Fruit fly (Drosophila melanogaster) whole organism, prepupa: ENCODE results near the gene CG5245.

ENCODE experiments used
- CG10631 ChIP-seq: fragments of 200-800 bp; sonication (Bioruptor generic); optimal IDR thresholded peaks from 2 replicates; lab custom pipeline; 2016; ENCODE audit warnings: missing biosample characterization, missing genetic modification characterization
- CG10669 ChIP-seq: fragments of 200-800 bp; sonication (Bioruptor generic); optimal IDR thresholded peaks from 3 replicates; lab custom pipeline; 2018; ENCODE audit warnings: missing biosample characterization, mild to moderate bottlenecking, missing genetic modification characterization, moderate library complexity
- CG11294 ChIP-seq: fragments of 200-800 bp; sonication (Bioruptor generic); IDR thresholded peaks from 2 replicates; pipeline ENCODE4 v1.3.6; 2022; ENCODE audit warnings: missing biosample characterization, missing genetic modification characterization
- CG11762 ChIP-seq: fragments of 200-800 bp; sonication (Bioruptor generic); optimal IDR thresholded peaks from 3 replicates; lab custom pipeline; 2016; ENCODE audit warnings: missing biosample characterization, missing genetic modification characterization; ENCODE audit not compliant: insufficient read depth
- CG15336 ChIP-seq: fragments of 200-800 bp; sonication (Bioruptor generic); IDR thresholded peaks from 2 replicates; pipeline ENCODE4 v1.3.6; 2022; ENCODE audit warnings: missing biosample characterization, missing genetic modification characterization
- CG1621 ChIP-seq: fragments of 200-800 bp; sonication (Bioruptor generic); optimal IDR thresholded peaks from 3 replicates; lab custom pipeline; 2018; ENCODE audit warnings: missing biosample characterization, mild to moderate bottlenecking, missing genetic modification characterization
- CG3032 ChIP-seq: fragments of 200-800 bp; optimal IDR thresholded peaks from 2 replicates; lab custom pipeline; 2019; ENCODE audit warnings: missing biosample characterization, mild to moderate bottlenecking, missing genetic modification characterization, moderate library complexity
- CG32006 ChIP-seq: fragments of 200-800 bp; sonication (Bioruptor generic); optimal IDR thresholded peaks from 3 replicates; lab custom pipeline; 2017; ENCODE audit warnings: missing biosample characterization, mild to moderate bottlenecking, missing genetic modification characterization
- CG34406 ChIP-seq: fragments of 200-800 bp; sonication (Bioruptor generic); optimal IDR thresholded peaks from 3 replicates; lab custom pipeline; 2016; ENCODE audit warnings: missing biosample characterization, missing genetic modification characterization
- CG3919 ChIP-seq: fragments of 200-800 bp; sonication (Bioruptor generic); optimal IDR thresholded peaks from 3 replicates; lab custom pipeline; 2016; ENCODE audit warnings: missing biosample characterization, missing genetic modification characterization
- CG4318 ChIP-seq: fragments of 200-800 bp; sonication (Bioruptor generic); optimal IDR thresholded peaks from 3 replicates; lab custom pipeline; 2017; ENCODE audit warnings: missing biosample characterization, mild to moderate bottlenecking, missing genetic modification characterization
- CG6163 ChIP-seq: fragments of 200-800 bp; sonication (Bioruptor generic); IDR thresholded peaks from 3 replicates; pipeline ENCODE4 v1.3.6; 2022; ENCODE audit warnings: missing biosample characterization, missing genetic modification characterization
- CG6792 ChIP-seq: fragments of 200-800 bp; sonication (Bioruptor generic); optimal IDR thresholded peaks from 3 replicates; lab custom pipeline; 2016; ENCODE audit warnings: missing biosample characterization, missing genetic modification characterization
- CG6808 ChIP-seq: fragments of 200-800 bp; sonication (Bioruptor generic); optimal IDR thresholded peaks from 3 replicates; lab custom pipeline; 2017; ENCODE audit warnings: missing biosample characterization, missing genetic modification characterization, mild to moderate bottlenecking, moderate library complexity, missing genetic modification reagents
- CG6854 ChIP-seq: fragments of 200-800 bp; sonication (Bioruptor generic); optimal IDR thresholded peaks from 2 replicates; lab custom pipeline; 2017; ENCODE audit warnings: missing biosample characterization, mild to moderate bottlenecking, missing genetic modification characterization
- CG7368 ChIP-seq: fragments of 200-800 bp; sonication (Bioruptor generic); optimal IDR thresholded peaks from 3 replicates; lab custom pipeline; 2016; ENCODE audit warnings: missing biosample characterization, missing genetic modification characterization
- CG8119 ChIP-seq: fragments of 200-800 bp; sonication (Bioruptor generic); IDR thresholded peaks from 3 replicates; pipeline ENCODE4 v1.3.6; 2022; ENCODE audit warnings: missing biosample characterization, missing genetic modification characterization
- CG8319 ChIP-seq: fragments of 200-800 bp; sonication (Bioruptor generic); optimal IDR thresholded peaks from 3 replicates; lab custom pipeline; 2016; ENCODE audit warnings: missing biosample characterization, missing genetic modification characterization
- CG9139 ChIP-seq: fragments of 200-800 bp; sonication (Bioruptor generic); optimal IDR thresholded peaks from 3 replicates; lab custom pipeline; 2017; ENCODE audit warnings: missing biosample characterization, mild to moderate bottlenecking, missing genetic modification characterization
- Eip75B ChIP-seq: fragments of 200-800 bp; sonication (Bioruptor generic); optimal IDR thresholded peaks from 3 replicates; lab custom pipeline; 2016; ENCODE audit warnings: missing biosample characterization, missing genetic modification characterization
- Eip78C ChIP-seq: fragments of 200-800 bp; sonication (Bioruptor generic); peaks from one replicate; lab custom pipeline; 2016; ENCODE audit warnings: missing biosample characterization, missing genetic modification characterization
- Ets21C ChIP-seq: fragments of 200-800 bp; sonication (Bioruptor generic); optimal IDR thresholded peaks from 3 replicates; lab custom pipeline; 2016; ENCODE audit warnings: missing biosample characterization, missing genetic modification characterization
- Ets96B ChIP-seq: fragments of 200-800 bp; optimal IDR thresholded peaks from 2 replicates; lab custom pipeline; 2019; ENCODE audit warnings: missing biosample characterization, mild to moderate bottlenecking, missing genetic modification characterization, moderate library complexity
- Hr4 ChIP-seq: fragments of 200-800 bp; sonication (Bioruptor generic); optimal IDR thresholded peaks from 3 replicates; lab custom pipeline; 2016; ENCODE audit warnings: missing biosample characterization, missing genetic modification characterization
- Lpt ChIP-seq: fragments of 200-800 bp; sonication (Bioruptor generic); optimal IDR thresholded peaks from 3 replicates; lab custom pipeline; 2016; ENCODE audit warnings: missing biosample characterization, missing genetic modification characterization
- Met ChIP-seq: fragments of 200-800 bp; sonication (Bioruptor generic); optimal IDR thresholded peaks from 3 replicates; lab custom pipeline; 2016; ENCODE audit warnings: missing biosample characterization, missing genetic modification characterization
- OdsH ChIP-seq: fragments of 200-800 bp; sonication (Bioruptor generic); optimal IDR thresholded peaks from 3 replicates; lab custom pipeline; 2016; ENCODE audit warnings: missing biosample characterization, missing genetic modification characterization
- Smox ChIP-seq: fragments of 200-800 bp; sonication (Bioruptor generic); optimal IDR thresholded peaks from 3 replicates; lab custom pipeline; 2016; ENCODE audit warnings: missing biosample characterization, missing genetic modification characterization
- Sox102F ChIP-seq: fragments of 200-800 bp; sonication (Bioruptor generic); optimal IDR thresholded peaks from 2 replicates; lab custom pipeline; 2016; ENCODE audit warnings: missing biosample characterization, mild to moderate bottlenecking, missing genetic modification characterization
- Sox14 ChIP-seq: fragments of 200-800 bp; sonication (Bioruptor generic); optimal IDR thresholded peaks from 3 replicates; lab custom pipeline; 2016; ENCODE audit warnings: missing biosample characterization, missing genetic modification characterization
- Sox15 ChIP-seq: fragments of 200-800 bp; sonication (Bioruptor generic); optimal IDR thresholded peaks from 3 replicates; lab custom pipeline; 2016; ENCODE audit warnings: missing biosample characterization, missing genetic modification characterization
- acj6 ChIP-seq: fragments of 200-800 bp; sonication (Bioruptor generic); optimal IDR thresholded peaks from 3 replicates; lab custom pipeline; 2016; ENCODE audit warnings: missing biosample characterization, missing genetic modification characterization
- cyc ChIP-seq: fragments of 200-800 bp; sonication (Bioruptor generic); optimal IDR thresholded peaks from 3 replicates; lab custom pipeline; 2016; ENCODE audit warnings: missing biosample characterization, missing genetic modification characterization
- dsx ChIP-seq: fragments of 200-800 bp; optimal IDR thresholded peaks from 3 replicates; lab custom pipeline; 2019; ENCODE audit warnings: missing biosample characterization, mild to moderate bottlenecking, missing genetic modification characterization, moderate library complexity; ENCODE audit not compliant: poor library complexity, severe bottlenecking
- eg ChIP-seq: fragments of 200-800 bp; sonication (Bioruptor generic); IDR thresholded peaks from 3 replicates; pipeline ENCODE4 v1.3.6; 2022; ENCODE audit warnings: missing biosample characterization, missing genetic modification characterization
- fd85E ChIP-seq: fragments of 200-800 bp; sonication (Bioruptor generic); optimal IDR thresholded peaks from 3 replicates; lab custom pipeline; 2016; ENCODE audit warnings: missing biosample characterization, missing genetic modification characterization
- fkh ChIP-seq: fragments of 200-800 bp; sonication (Bioruptor generic); optimal IDR thresholded peaks from 3 replicates; lab custom pipeline; 2017; ENCODE audit warnings: missing biosample characterization, mild to moderate bottlenecking, missing genetic modification characterization, moderate library complexity
- lz ChIP-seq: fragments of 200-800 bp; sonication (Bioruptor generic); optimal IDR thresholded peaks from 3 replicates; lab custom pipeline; 2016; ENCODE audit warnings: missing biosample characterization, missing genetic modification characterization
- net ChIP-seq: fragments of 200-800 bp; sonication (Bioruptor generic); optimal IDR thresholded peaks from 3 replicates; lab custom pipeline; 2016; ENCODE audit warnings: missing biosample characterization, missing genetic modification characterization
- pdm3 ChIP-seq: fragments of 200-800 bp; sonication (Bioruptor generic); optimal IDR thresholded peaks from 3 replicates; lab custom pipeline; 2016; ENCODE audit warnings: missing biosample characterization, missing genetic modification characterization
- salr ChIP-seq, 2 experiments: fragments of 200-800 bp; sonication (Bioruptor generic); optimal IDR thresholded peaks; 3 replicates each; lab custom pipeline; 2016 to 2018; ENCODE audit warnings: missing biosample characterization in 2 of 2, missing genetic modification characterization in 2 of 2, mild to moderate bottlenecking in 1 of 2
- ss ChIP-seq, 2 experiments: fragments of 200-800 bp; sonication (Bioruptor generic); optimal IDR thresholded peaks; 2 replicates in 1 of 2; 3 replicates in 1 of 2; lab custom pipeline; 2017 to 2018; ENCODE audit warnings: mild to moderate bottlenecking in 2 of 2, missing biosample characterization in 2 of 2, missing genetic modification characterization in 2 of 2, moderate library complexity in 1 of 2
- svp ChIP-seq: fragments of 200-800 bp; sonication (Bioruptor generic); peaks from one replicate; lab custom pipeline; 2016; ENCODE audit warnings: missing biosample characterization, missing genetic modification characterization
- topi ChIP-seq: fragments of 200-800 bp; sonication (Bioruptor generic); optimal IDR thresholded peaks from 3 replicates; lab custom pipeline; 2016; ENCODE audit warnings: missing biosample characterization, missing genetic modification characterization
- vri ChIP-seq: fragments of 200-800 bp; sonication (Bioruptor generic); optimal IDR thresholded peaks from 3 replicates; lab custom pipeline; 2016; ENCODE audit warnings: missing biosample characterization, mild to moderate bottlenecking, missing genetic modification characterization

CG5245 gene

dm6 chr3R:12445468-12445867, 16.1 kb downstream of the CG5245 start:
- TF ChIP-seq svp (GFP tag; lab: Kevin White, UChicago), result peak; percentile 95
- no peak for TF ChIP-seq CG8319 (GFP tag; lab: Kevin White, UChicago)
- TF ChIP-seq, all 60 proteins: peak for 1

dm6 chr3R:12447353-12447752, 18.0 kb downstream of the CG5245 start, which contains the start of gene vrs:
TSS of gene vrs (plus strand) at chr3R:12447653.
- TF ChIP-seq net (no peak), CG4318 (GFP tag; lab: Kevin White, UChicago) (no peak), lz (no peak), CG11762 (no peak), Ets21C (GFP tag; lab: Kevin White, UChicago) (no peak), cyc (no peak), topi (GFP tag; lab: Kevin White, UChicago) (no peak), CG8119 (GFP tag; lab: Robert Waterston, UW) (no peak), CG3032 (no peak), CG11294 (no peak), eg (no peak), OdsH (no peak), Smox (GFP tag; lab: Kevin White, UChicago) (no peak), CG8319 (GFP tag; lab: Kevin White, UChicago) (no peak), Sox102F (no peak), vri (GFP tag; lab: Kevin White, UChicago) (no peak)
- TF ChIP-seq, all 60 proteins: peak for 0

dm6 chr3R:12448344-12448743, 19.0 kb downstream of the CG5245 start:
- TF ChIP-seq CG6163 (no peak), CG6808 (no peak), CG3919 (no peak), OdsH (no peak), CG4318 (GFP tag; lab: Kevin White, UChicago) (no peak), Met (GFP tag; lab: Kevin White, UChicago) (no peak), Lpt (GFP tag; lab: Kevin White, UChicago) (no peak)

- peak; percentile 100 for TF ChIP-seq CG7368 (GFP tag; lab: Kevin White, UChicago)
- peak; percentile 100 for TF ChIP-seq CG6792 (GFP tag; lab: Kevin White, UChicago)
- TF ChIP-seq CG32006 (GFP tag; lab: Kevin White, UChicago), result peak; percentile 100
- peak; percentile 100 for TF ChIP-seq CG15336 (GFP tag; lab: Robert Waterston, UW)
- TF ChIP-seq Hr4 (GFP tag; lab: Kevin White, UChicago), result peak; percentile 100
- TF ChIP-seq CG11762, result peak; percentile 100
- peak; percentile 100 for TF ChIP-seq CG11294
- peak; percentile 100 for TF ChIP-seq svp (GFP tag; lab: Kevin White, UChicago)
- peak; percentile 100 for TF ChIP-seq CG1621 (tag; lab: Kevin White, UChicago)
- peak; percentile 100 for TF ChIP-seq CG9139
- peak; percentile 100 for TF ChIP-seq CG3032
- TF ChIP-seq Sox15 (GFP tag; lab: Kevin White, UChicago), result peak; percentile 99
- TF ChIP-seq CG8319 (GFP tag; lab: Kevin White, UChicago), result peak; percentile 99
- TF ChIP-seq salr (GFP tag; optimal IDR thresholded peaks at IDR 0.05; lab: Kevin White, UChicago), result peak; percentile 99 to 100
- TF ChIP-seq Met (GFP tag; lab: Kevin White, UChicago), result peak; percentile 100
- peak; percentile 100 for TF ChIP-seq Ets96B (tag; lab: Kevin White, UChicago)
- TF ChIP-seq CG10631 (GFP tag; lab: Kevin White, UChicago), result peak; percentile 100
- peak; percentile 100 for TF ChIP-seq CG10669 (GFP tag; lab: Kevin White, UChicago)
- TF ChIP-seq topi (GFP tag; lab: Kevin White, UChicago), result peak; percentile 100
- peak; percentile 100 for TF ChIP-seq CG6163
- peak; percentile 100 for TF ChIP-seq CG3919
- TF ChIP-seq Lpt (GFP tag; lab: Kevin White, UChicago), result peak; percentile 100
- TF ChIP-seq CG8119 (GFP tag; lab: Robert Waterston, UW), result peak; percentile 100
- TF ChIP-seq ss (GFP tag; optimal IDR thresholded peaks at IDR 0.05; lab: Kevin White, UChicago), result peak; percentile 100
- TF ChIP-seq pdm3, result peak; percentile 100
- peak; percentile 100 for TF ChIP-seq Eip78C (GFP tag; lab: Kevin White, UChicago)
- peak; percentile 100 for TF ChIP-seq CG6854 (GFP tag; lab: Kevin White, UChicago)
- peak; percentile 100 for TF ChIP-seq acj6
- TF ChIP-seq dsx (GFP tag; lab: Kevin White, UChicago), result peak; percentile 100
- peak; percentile 98 for TF ChIP-seq fd85E (GFP tag; lab: Kevin White, UChicago)
- TF ChIP-seq cyc, result peak; percentile 100
- TF ChIP-seq Sox14 (GFP tag; lab: Kevin White, UChicago), result peak; percentile 100
- TF ChIP-seq fkh (GFP tag; lab: Kevin White, UChicago), result peak; percentile 94
- TF ChIP-seq Eip75B (GFP tag; lab: Kevin White, UChicago), result peak; percentile 100
- TF ChIP-seq OdsH, result peak; percentile 100
- TF ChIP-seq CG34406 (GFP tag; lab: Kevin White, UChicago), result peak; percentile 100
Observed at dm6 chr3R:12448889-12449314, 19.5 kb downstream of the CG5245 start, which contains the start of gene CG18549. TSS of gene CG18549 (plus strand) at chr3R:12449296.
